Fruit fly (Drosophila melanogaster): ENCODE data around the gene msd5.

msd5 gene

DNA sequence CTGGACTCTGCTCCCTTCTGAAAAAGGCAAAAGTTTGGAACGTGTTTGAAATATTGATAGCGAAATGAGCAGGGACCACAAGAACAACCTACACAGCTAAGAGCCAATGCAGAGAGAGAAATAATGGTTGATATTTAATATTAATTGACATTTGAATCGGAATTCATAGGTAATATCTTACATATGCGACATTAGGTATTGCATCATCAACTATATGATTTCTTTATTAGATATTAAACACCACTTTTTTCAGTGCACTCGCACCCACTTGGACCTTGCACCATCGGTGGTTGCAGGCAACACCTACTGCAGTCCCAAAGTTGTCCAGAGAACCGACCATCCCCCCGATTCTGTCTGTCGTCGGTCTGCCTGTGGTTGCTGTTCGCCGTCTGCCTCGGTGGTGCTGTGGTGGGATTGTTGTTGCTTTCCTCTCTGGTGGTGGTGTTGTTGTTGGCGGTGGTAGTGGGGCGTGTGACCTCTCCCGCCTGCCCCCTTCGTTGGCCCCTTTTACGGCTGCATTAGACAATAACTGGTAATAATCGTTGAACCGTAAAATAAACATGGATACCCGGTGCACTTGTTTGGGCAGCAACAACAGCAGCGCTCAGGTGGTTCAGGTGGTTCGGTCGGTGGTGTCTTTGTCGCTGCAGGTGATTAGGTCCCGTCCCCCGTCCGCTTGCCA is 46.1 kb upstream of the msd5 start (continued):
- peak in 1 of 3 experiments; percentile 72 for TF ChIP-seq lola (GFP tag; optimal IDR thresholded peaks at IDR 0.05)
- peak; percentile 18 for TF ChIP-seq Atf3 (GFP tag; optimal IDR thresholded peaks at IDR 0.05)
- TF ChIP-seq lilli (GFP tag; optimal IDR thresholded peaks at IDR 0.05): no peak
- TF ChIP-seq CG8089 (GFP tag; optimal IDR thresholded peaks at IDR 0.05): peak; percentile 11
- no peak for TF ChIP-seq Taf1 (GFP tag; IDR thresholded peaks at IDR 0.05)
- peak; percentile 39; the same call in 1 of the 2 replicates for TF ChIP-seq CG6272 (GFP tag; IDR thresholded peaks at IDR 0.05)
- TF ChIP-seq Spps (tag; optimal IDR thresholded peaks at IDR 0.05): peak; percentile 60
- TF ChIP-seq CG17328 (GFP tag; IDR thresholded peaks at IDR 0.05): peak; percentile 80
- peak; percentile 25 for TF ChIP-seq az2 (GFP tag; optimal IDR thresholded peaks at IDR 0.05)
- TF ChIP-seq Awh (GFP tag; IDR thresholded peaks at IDR 0.05): peak; percentile 77
- no peak for TF ChIP-seq Dad (GFP tag; optimal IDR thresholded peaks at IDR 0.05)
- TF ChIP-seq CG5245 (GFP tag; optimal IDR thresholded peaks at IDR 0.05): no peak
- TF ChIP-seq crol (GFP tag; IDR thresholded peaks at IDR 0.05): peak; percentile 72
- TF ChIP-seq emc (GFP tag; optimal IDR thresholded peaks at IDR 0.05): no peak
- TF ChIP-seq al (GFP tag; IDR thresholded peaks at IDR 0.05): 0 out of 2 replicates have a peak, but pooled peaks have one; percentile 33
- TF ChIP-seq bcd (GFP tag; optimal IDR thresholded peaks at IDR 0.05): peak; percentile 60
- TF ChIP-seq kah (GFP tag; optimal IDR thresholded peaks at IDR 0.05): peak; percentile 21
- no peak for TF ChIP-seq CG12236 (GFP tag; optimal IDR thresholded peaks at IDR 0.05)
- TF ChIP-seq Ravus (GFP tag; IDR thresholded peaks at IDR 0.05): no peak
- TF ChIP-seq br (optimal IDR thresholded peaks at IDR 0.05): no peak
- no peak for TF ChIP-seq crp (GFP tag; optimal IDR thresholded peaks at IDR 0.05)
- peak; percentile 11 for TF ChIP-seq stwl (tag; optimal IDR thresholded peaks at IDR 0.05)
- TF ChIP-seq CG10654 (GFP tag; optimal IDR thresholded peaks at IDR 0.05): no peak
- TF ChIP-seq Rx (GFP tag; IDR thresholded peaks at IDR 0.05): peak; percentile 74
- TF ChIP-seq phol (tag; optimal IDR thresholded peaks at IDR 0.05): peak; percentile 66
- no peak for TF ChIP-seq trh (GFP tag; optimal IDR thresholded peaks at IDR 0.05)
- no peak for TF ChIP-seq wor (GFP tag; IDR thresholded peaks at IDR 0.05)
- TF ChIP-seq CG17361 (GFP tag; IDR thresholded peaks at IDR 0.05): peak; percentile 77
- peak; percentile 31 for TF ChIP-seq Six4 (GFP tag; optimal IDR thresholded peaks at IDR 0.05)
- TF ChIP-seq D (optimal IDR thresholded peaks at IDR 0.05): peak; percentile 14
- peak; percentile 68 for TF ChIP-seq D (GFP tag; optimal IDR thresholded peaks at IDR 0.05)
- no peak for TF ChIP-seq CG3281 (GFP tag; optimal IDR thresholded peaks at IDR 0.05)
- peak; percentile 52 for TF ChIP-seq fd96Cb (tag; optimal IDR thresholded peaks at IDR 0.05)
- no peak for TF ChIP-seq CG10462 (GFP tag; optimal IDR thresholded peaks at IDR 0.05)
- peak; percentile 61 for TF ChIP-seq CG32772 (GFP tag; IDR thresholded peaks at IDR 0.05)
- TF ChIP-seq Fer2 (tag; optimal IDR thresholded peaks at IDR 0.05): no peak
- 0 out of 3 replicates have a peak, but pooled peaks have one; percentile 22 for TF ChIP-seq jigr1 (GFP tag; IDR thresholded peaks at IDR 0.05)
- TF ChIP-seq CG16863 (GFP tag; optimal IDR thresholded peaks at IDR 0.05): peak; percentile 35
- TF ChIP-seq jumu (GFP tag; optimal IDR thresholded peaks at IDR 0.05): no peak
- TF ChIP-seq CG13624 (GFP tag; optimal IDR thresholded peaks at IDR 0.05): no peak
- TF ChIP-seq CG6791 (GFP tag; IDR thresholded peaks at IDR 0.05; ENCODE audit: partially characterized antibody): no peak
- no peak for TF ChIP-seq lov (optimal IDR thresholded peaks at IDR 0.05)
- peak; percentile 58; the same call in 2 of the 3 replicates for TF ChIP-seq lov (GFP tag; IDR thresholded peaks at IDR 0.05)
- TF ChIP-seq fru (optimal IDR thresholded peaks at IDR 0.05): no peak
- TF ChIP-seq CG3995 (GFP tag; optimal IDR thresholded peaks at IDR 0.05): no peak
- no peak for TF ChIP-seq lbe (GFP tag; optimal IDR thresholded peaks at IDR 0.05)
- no peak for TF ChIP-seq CG17912 (GFP tag; optimal IDR thresholded peaks at IDR 0.05)
- no peak for TF ChIP-seq nerfin-2 (GFP tag; IDR thresholded peaks at IDR 0.05; ENCODE audit: partially characterized antibody)
- TF ChIP-seq chif (GFP tag; optimal IDR thresholded peaks at IDR 0.05): peak; percentile 22 to 47
- peak; percentile 74 to 82 for TF ChIP-seq bsh (GFP tag; optimal IDR thresholded peaks at IDR 0.05)
- TF ChIP-seq pzg (GFP tag; optimal IDR thresholded peaks at IDR 0.05): no peak

Data from whole organism, embryonic.